Fruit fly (Drosophila melanogaster) whole organism, embryonic: ENCODE data around the gene Muc30E.

Source experiments
- Antp ChIP-seq: fragments of 200-800 bp; sonication (Bioruptor generic); optimal IDR thresholded peaks from 3 replicates; lab custom pipeline; 2016; ENCODE audit warnings: missing biosample characterization, missing genetic modification characterization
- Blimp-1 ChIP-seq: fragments of 200-800 bp; sonication (Bioruptor generic); optimal IDR thresholded peaks from 3 replicates; lab custom pipeline; 2018; ENCODE audit warnings: missing biosample characterization, missing genetic modification characterization, mild to moderate bottlenecking, moderate library complexity, missing genetic modification reagents
- CG11247 ChIP-seq: fragments of 200-800 bp; sonication (Bioruptor generic); IDR thresholded peaks from 2 replicates; pipeline ENCODE4 v1.3.6; 2022; ENCODE audit warnings: missing biosample characterization, missing genetic modification characterization
- CG12299 ChIP-seq: fragments of 200-800 bp; sonication (Bioruptor generic); optimal IDR thresholded peaks from 2 replicates; lab custom pipeline; 2018; ENCODE audit warnings: missing biosample characterization, mild to moderate bottlenecking, missing genetic modification characterization
- CG13424 ChIP-seq: fragments of 200-800 bp; sonication (Bioruptor generic); optimal IDR thresholded peaks from 2 replicates; lab custom pipeline; 2019; ENCODE audit warnings: missing biosample characterization, mild to moderate bottlenecking, missing genetic modification characterization, moderate library complexity
- CG14860 ChIP-seq: fragments of 200-800 bp; sonication (Bioruptor generic); IDR thresholded peaks from 3 replicates; pipeline ENCODE4 v1.3.6; 2022; ENCODE audit warnings: missing biosample characterization, missing genetic modification characterization; ENCODE audit not compliant: partially characterized antibody
- CG15696 ChIP-seq: fragments of 200-800 bp; sonication (Bioruptor generic); optimal IDR thresholded peaks from 2 replicates; lab custom pipeline; 2019; ENCODE audit warnings: missing biosample characterization, mild to moderate bottlenecking, missing genetic modification characterization, moderate library complexity
- CG17568 ChIP-seq: fragments of 200-800 bp; sonication (Bioruptor generic); optimal IDR thresholded peaks from 2 replicates; lab custom pipeline; 2018; ENCODE audit warnings: missing biosample characterization, mild to moderate bottlenecking, missing genetic modification characterization, moderate library complexity
- CG17829 ChIP-seq: fragments of 200-800 bp; optimal IDR thresholded peaks from 2 replicates; lab custom pipeline; 2019; ENCODE audit warnings: missing biosample characterization, mild to moderate bottlenecking, missing genetic modification characterization, moderate library complexity
- CG18764 ChIP-seq: fragments of 200-800 bp; sonication (Bioruptor generic); optimal IDR thresholded peaks from 3 replicates; lab custom pipeline; 2016; ENCODE audit warnings: missing biosample characterization, missing genetic modification characterization
- CG4282 ChIP-seq: fragments of 200-800 bp; sonication (Bioruptor generic); optimal IDR thresholded peaks from 2 replicates; lab custom pipeline; 2016; ENCODE audit warnings: missing biosample characterization, missing genetic modification characterization
- CG43689 ChIP-seq: fragments of 200-800 bp; sonication (Bioruptor generic); IDR thresholded peaks from 2 replicates; pipeline ENCODE4 v1.3.6; 2022; ENCODE audit warnings: missing biosample characterization, missing genetic modification characterization
- CG4707 ChIP-seq: fragments of 200-800 bp; sonication (Bioruptor generic); optimal IDR thresholded peaks from 2 replicates; lab custom pipeline; 2018; ENCODE audit warnings: missing biosample characterization, mild to moderate bottlenecking, missing genetic modification characterization, moderate library complexity
- CG6175 ChIP-seq: fragments of 200-800 bp; sonication (Bioruptor generic); IDR thresholded peaks from 3 replicates; pipeline ENCODE4 v1.3.6; 2022; ENCODE audit warnings: missing biosample characterization, missing genetic modification characterization
- CG6654 ChIP-seq: fragments of 200-800 bp; sonication (Bioruptor generic); optimal IDR thresholded peaks from 2 replicates; lab custom pipeline; 2017; ENCODE audit warnings: missing biosample characterization, mild to moderate bottlenecking, missing genetic modification characterization
- CG6854 ChIP-seq: fragments of 200-800 bp; sonication (Bioruptor generic); optimal IDR thresholded peaks from 3 replicates; lab custom pipeline; 2017; ENCODE audit warnings: missing biosample characterization, mild to moderate bottlenecking, missing genetic modification characterization
- CG7928 ChIP-seq: fragments of 200-800 bp; sonication (Bioruptor generic); optimal IDR thresholded peaks from 2 replicates; lab custom pipeline; 2017; ENCODE audit warnings: missing biosample characterization, mild to moderate bottlenecking, missing genetic modification characterization
- CG8478 ChIP-seq: fragments of >200 bp; optimal IDR thresholded peaks from 2 replicates; lab custom pipeline; 2018
- CG8924 ChIP-seq: fragments of 200-800 bp; optimal IDR thresholded peaks from 3 replicates; lab custom pipeline; 2019; ENCODE audit warnings: missing biosample characterization, mild to moderate bottlenecking, missing genetic modification characterization, moderate library complexity
- CG8944 ChIP-seq: fragments of 200-800 bp; sonication (Bioruptor generic); optimal IDR thresholded peaks from 3 replicates; lab custom pipeline; 2016; ENCODE audit warnings: missing biosample characterization, missing genetic modification characterization
- Chrac-16 ChIP-seq: fragments of 200-800 bp; sonication (Bioruptor generic); optimal IDR thresholded peaks from 3 replicates; lab custom pipeline; 2016; ENCODE audit warnings: missing biosample characterization, missing genetic modification characterization
- D ChIP-seq, 2 experiments: fragments of 200-800 bp in 1 of 2; fragments of >200 bp in 1 of 2; sonication (Bioruptor generic) in 1 of 2; optimal IDR thresholded peaks; 2 replicates in 1 of 2; 3 replicates in 1 of 2; lab custom pipeline; 2017; ENCODE audit warnings: mild to moderate bottlenecking in 1 of 2, missing biosample characterization in 1 of 2, missing genetic modification characterization in 1 of 2, missing genetic modification reagents in 1 of 2
- Drgx ChIP-seq: fragments of 200-800 bp; sonication (Bioruptor generic); IDR thresholded peaks from 2 replicates; pipeline ENCODE4 v1.3.6; 2022; ENCODE audit warnings: missing biosample characterization, missing genetic modification characterization
- Elba2 ChIP-seq: fragments of 200-800 bp; sonication (Bioruptor generic); optimal IDR thresholded peaks from 3 replicates; lab custom pipeline; 2016; ENCODE audit warnings: missing biosample characterization, missing genetic modification characterization
- Fer3 ChIP-seq: fragments of 200-800 bp; sonication (Bioruptor generic); optimal IDR thresholded peaks from 2 replicates; lab custom pipeline; 2018; ENCODE audit warnings: missing biosample characterization, mild to moderate bottlenecking, missing genetic modification characterization, moderate library complexity
- HLH54F ChIP-seq: fragments of 200-800 bp; sonication (Bioruptor generic); optimal IDR thresholded peaks from 3 replicates; lab custom pipeline; 2016; ENCODE audit warnings: missing biosample characterization, missing genetic modification characterization
- HmgD ChIP-seq: fragments of 200-800 bp; sonication (Bioruptor generic); optimal IDR thresholded peaks from 3 replicates; lab custom pipeline; 2016; ENCODE audit warnings: missing biosample characterization, missing genetic modification characterization
- Jarid2 ChIP-seq: fragments of 200-800 bp; sonication (Bioruptor generic); optimal IDR thresholded peaks from 3 replicates; lab custom pipeline; 2017; ENCODE audit warnings: mild to moderate bottlenecking, missing biosample characterization, missing genetic modification reagents, missing genetic modification characterization
- Mes4 ChIP-seq: fragments of 200-800 bp; sonication (Bioruptor generic); optimal IDR thresholded peaks from 2 replicates; lab custom pipeline; 2016; ENCODE audit warnings: missing biosample characterization, missing genetic modification characterization
- Optix ChIP-seq: fragments of 200-800 bp; sonication (Bioruptor generic); IDR thresholded peaks from 3 replicates; pipeline ENCODE4 v1.3.6; 2022; ENCODE audit warnings: missing biosample characterization, missing genetic modification characterization
- Ptx1 ChIP-seq: fragments of 200-800 bp; sonication (Bioruptor generic); IDR thresholded peaks from 2 replicates; pipeline ENCODE4 v1.3.6; 2022; ENCODE audit warnings: missing biosample characterization, missing genetic modification characterization
- Sox100B ChIP-seq: fragments of 200-800 bp; sonication (Bioruptor generic); optimal IDR thresholded peaks from 3 replicates; lab custom pipeline; 2018; ENCODE audit warnings: missing biosample characterization, mild to moderate bottlenecking, missing genetic modification characterization
- TFAM ChIP-seq: fragments of 200-800 bp; sonication (Bioruptor generic); optimal IDR thresholded peaks from 2 replicates; lab custom pipeline; 2017; ENCODE audit warnings: missing biosample characterization, missing genetic modification characterization, inconsistent platforms
- Taf1 ChIP-seq: fragments of 200-800 bp; sonication (Bioruptor generic); IDR thresholded peaks from 2 replicates; pipeline ENCODE4 v1.3.6; 2022; ENCODE audit warnings: missing biosample characterization, missing genetic modification characterization
- Vsx1 ChIP-seq: fragments of 200-800 bp; sonication (Bioruptor generic); optimal IDR thresholded peaks from 2 replicates; lab custom pipeline; 2017; ENCODE audit warnings: missing biosample characterization, mild to moderate bottlenecking, missing genetic modification characterization, missing genetic modification reagents
- aop ChIP-seq: fragments of 200-800 bp; sonication (Bioruptor generic); IDR thresholded peaks from 2 replicates; pipeline ENCODE4 v1.3.6; 2022; ENCODE audit warnings: missing biosample characterization, missing genetic modification characterization
- bab2 ChIP-seq: fragments of 200-800 bp; sonication (Bioruptor generic); optimal IDR thresholded peaks from 2 replicates; lab custom pipeline; 2016; ENCODE audit warnings: missing biosample characterization, missing genetic modification characterization
- bbx ChIP-seq: fragments of 200-800 bp; sonication (Bioruptor generic); IDR thresholded peaks from 2 replicates; pipeline ENCODE4 v1.3.6; 2022; ENCODE audit warnings: missing biosample characterization, missing genetic modification characterization; ENCODE audit not compliant: partially characterized antibody
- br ChIP-seq: fragments of >200 bp; optimal IDR thresholded peaks from 2 replicates; lab custom pipeline; 2017
- dm ChIP-seq: fragments of 200-800 bp; sonication (Bioruptor generic); optimal IDR thresholded peaks from 3 replicates; lab custom pipeline; 2016; ENCODE audit warnings: missing biosample characterization, missing genetic modification characterization
- eve ChIP-seq, 2 experiments: fragments of >200 bp; optimal IDR thresholded peaks; 2 replicates each; lab custom pipeline; 2017; ENCODE audit warnings: missing biosample characterization in 2 of 2, missing genetic modification characterization in 2 of 2
- fd102C ChIP-seq: fragments of 200-800 bp; sonication (Bioruptor generic); optimal IDR thresholded peaks from 2 replicates; lab custom pipeline; 2018; ENCODE audit warnings: missing biosample characterization, mild to moderate bottlenecking, missing genetic modification characterization, moderate library complexity
- gt ChIP-seq: fragments of 200-800 bp; sonication (Bioruptor generic); IDR thresholded peaks from 2 replicates; pipeline ENCODE4 v1.3.6; 2022; ENCODE audit warnings: missing biosample characterization, missing genetic modification characterization
- kah ChIP-seq: fragments of 200-800 bp; sonication (Bioruptor generic); optimal IDR thresholded peaks from 2 replicates; lab custom pipeline; 2018; ENCODE audit warnings: missing biosample characterization, mild to moderate bottlenecking, missing genetic modification characterization
- nerfin-2 ChIP-seq: fragments of 200-800 bp; sonication (Bioruptor generic); IDR thresholded peaks from 2 replicates; pipeline ENCODE4 v1.3.6; 2022; ENCODE audit warnings: missing biosample characterization, missing genetic modification characterization; ENCODE audit not compliant: partially characterized antibody
- p53 ChIP-seq: fragments of 200-800 bp; sonication (Bioruptor generic); optimal IDR thresholded peaks from 2 replicates; lab custom pipeline; 2016; ENCODE audit warnings: missing biosample characterization, missing genetic modification characterization
- pb ChIP-seq: fragments of 200-800 bp; sonication (Bioruptor generic); optimal IDR thresholded peaks from 3 replicates; lab custom pipeline; 2016; ENCODE audit warnings: missing biosample characterization, missing genetic modification characterization
- sim ChIP-seq: fragments of 200-800 bp; sonication (Bioruptor generic); IDR thresholded peaks from 2 replicates; pipeline ENCODE4 v1.3.6; 2022; ENCODE audit warnings: missing biosample characterization, missing genetic modification characterization
- slbo ChIP-seq: fragments of 200-800 bp; sonication (Bioruptor generic); IDR thresholded peaks from 2 replicates; pipeline ENCODE4 v1.3.6; 2022; ENCODE audit warnings: missing biosample characterization, missing genetic modification characterization
- vnd ChIP-seq: fragments of 200-800 bp; sonication (Bioruptor generic); IDR thresholded peaks from 3 replicates; pipeline ENCODE4 v1.3.6; 2022; ENCODE audit warnings: missing biosample characterization, missing genetic modification characterization; ENCODE audit not compliant: partially characterized antibody
- zen2 ChIP-seq: fragments of 200-800 bp; sonication (Bioruptor generic); IDR thresholded peaks from 3 replicates; pipeline ENCODE4 v1.3.6; 2022; ENCODE audit warnings: missing biosample characterization, missing genetic modification characterization; ENCODE audit not compliant: partially characterized antibody
- zfh2 ChIP-seq: fragments of 200-800 bp; sonication (Bioruptor generic); optimal IDR thresholded peaks from 2 replicates; lab custom pipeline; 2016; ENCODE audit warnings: missing biosample characterization, missing genetic modification characterization

The Muc30E gene

DNA sequence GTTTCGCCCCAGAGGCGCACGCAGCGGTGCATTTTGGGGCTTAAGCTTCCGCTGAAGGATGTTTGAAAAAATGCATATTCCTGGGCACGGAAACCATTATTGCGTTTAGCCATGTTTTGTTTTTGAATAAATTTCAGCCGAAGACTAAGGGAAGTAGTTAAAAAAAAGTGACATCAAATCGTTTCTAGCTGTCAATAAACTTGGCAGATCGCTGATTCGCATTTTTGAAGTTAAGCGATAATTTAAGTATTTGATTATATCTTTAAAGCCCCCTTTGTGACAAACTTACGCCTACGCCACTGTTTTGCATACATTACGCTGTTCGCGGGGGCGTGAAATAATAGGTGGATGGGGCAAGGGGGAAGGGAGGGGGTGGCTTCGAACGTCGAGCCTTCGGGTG lies 38.6 kb downstream of the Muc30E start (continued):
- TF ChIP-seq CG17568 (GFP tag; lab: Kevin White, UChicago) (no peak), TFAM (GFP tag; lab: Kevin White, UChicago) (no peak), vnd (GFP tag; lab: Robert Waterston, UW) (no peak), CG15696 (no peak), kah (GFP tag; lab: Kevin White, UChicago) (no peak), dm (no peak), CG7928 (GFP tag; lab: Kevin White, UChicago) (no peak), slbo (GFP tag; lab: Robert Waterston, UW) (peak; percentile 61), CG4282 (no peak), Chrac-16 (GFP tag; lab: Kevin White, UChicago) (no peak), CG8478 (no peak), Taf1 (GFP tag; lab: Robert Waterston, UW) (no peak), Drgx (GFP tag; lab: Robert Waterston, UW) (no peak), CG4707 (no peak), fd102C (GFP tag; lab: Kevin White, UChicago) (no peak), CG12299 (tag; lab: Kevin White, UChicago) (no peak), sim (GFP tag; lab: Robert Waterston, UW) (no peak), Antp (GFP tag; lab: Kevin White, UChicago) (no peak), pb (GFP tag; lab: Kevin White, UChicago) (no peak), HmgD (GFP tag; lab: Kevin White, UChicago) (no peak), Sox100B (GFP tag; lab: Kevin White, UChicago) (no peak), Optix (GFP tag; lab: Robert Waterston, UW) (no peak), CG6854 (GFP tag; lab: Kevin White, UChicago) (peak; percentile 4), CG6654 (GFP tag; lab: Kevin White, UChicago) (no peak), br (lab: Kevin White, UChicago) (no peak), gt (GFP tag; lab: Robert Waterston, UW) (no peak), aop (no peak), CG13424 (peak; percentile 21), Fer3 (tag; lab: Kevin White, UChicago) (peak; percentile 4), CG11247 (GFP tag; lab: Robert Waterston, UW) (no peak), nerfin-2 (GFP tag; lab: Robert Waterston, UW) (no peak), Vsx1 (GFP tag; lab: Kevin White, UChicago) (no peak), CG18764 (no peak), zfh2 (GFP tag; lab: Kevin White, UChicago) (peak; percentile 25), Elba2 (GFP tag; lab: Kevin White, UChicago) (no peak), Blimp-1 (GFP tag; lab: Kevin White, UChicago) (no peak), Mes4 (GFP tag; lab: Kevin White, UChicago) (no peak), D (optimal IDR thresholded peaks at IDR 0.05; lab: Kevin White, UChicago) (no peak), D (GFP tag; optimal IDR thresholded peaks at IDR 0.05; lab: Kevin White, UChicago) (no peak), bbx (GFP tag; lab: Robert Waterston, UW) (no peak), Jarid2 (GFP tag; lab: Kevin White, UChicago) (no peak), Ptx1 (no peak), eve (GFP tag; optimal IDR thresholded peaks at IDR 0.05; lab: Kevin White, UChicago) (peak in 1 of 2 experiments; percentile 39), CG8944 (GFP tag; lab: Kevin White, UChicago) (no peak), HLH54F (GFP tag; lab: Kevin White, UChicago) (peak; percentile 21), CG6175 (GFP tag; lab: Robert Waterston, UW) (no peak), CG8924 (tag; lab: Kevin White, UChicago) (peak; percentile 16), zen2 (no peak), CG17829 (tag; lab: Kevin White, UChicago) (no peak), bab2 (GFP tag; lab: Kevin White, UChicago) (no peak), CG14860 (GFP tag; lab: Robert Waterston, UW) (no peak), p53 (GFP tag; lab: Kevin White, UChicago) (no peak), CG43689 (GFP tag; lab: Robert Waterston, UW) (no peak)
